Worm (Caenorhabditis elegans) whole organism, L3 larva: ENCODE results near the gene sqv-7.

Experiments used
- R02D3.7 ChIP-seq: fragments of 150-350 bp; optimal IDR thresholded peaks from 2 replicates; lab custom pipeline; 2014; ENCODE audit warnings: missing biosample characterization, missing genetic modification characterization
- ZK546.5 ChIP-seq: sonication (generic microtip); optimal IDR thresholded peaks from 2 replicates; lab custom pipeline; 2017; ENCODE audit warnings: missing biosample characterization, missing genetic modification characterization
- aly-2 ChIP-seq: fragments of 150-350 bp; optimal IDR thresholded peaks from 2 replicates; lab custom pipeline; 2014; ENCODE audit warnings: missing biosample characterization, missing genetic modification characterization
- ama-1 ChIP-seq: fragments of 150-350 bp; optimal IDR thresholded peaks from 2 replicates; lab custom pipeline; 2018
- ceh-16 ChIP-seq: sonication (generic microtip); optimal IDR thresholded peaks from 2 replicates; lab custom pipeline; 2017; ENCODE audit warnings: missing biosample characterization, missing genetic modification characterization
- ceh-28 ChIP-seq: fragments of 150-350 bp; optimal IDR thresholded peaks from 2 replicates; lab custom pipeline; 2014; ENCODE audit warnings: missing biosample characterization, missing genetic modification reagents, missing genetic modification characterization
- ceh-82 ChIP-seq: fragments of 150-350 bp; optimal IDR thresholded peaks from 2 replicates; lab custom pipeline; 2014; ENCODE audit warnings: missing biosample characterization, missing genetic modification characterization
- ceh-9 ChIP-seq: sonication (generic microtip); optimal IDR thresholded peaks from 2 replicates; lab custom pipeline; 2018; ENCODE audit warnings: missing biosample characterization, missing genetic modification characterization
- daf-12 ChIP-seq: fragments of 150-350 bp; optimal IDR thresholded peaks from 2 replicates; lab custom pipeline; 2014; ENCODE audit warnings: missing biosample characterization, missing genetic modification reagents, missing genetic modification characterization
- egl-5 ChIP-seq: fragments of 150-350 bp; optimal IDR thresholded peaks from 2 replicates; lab custom pipeline; 2017; ENCODE audit warnings: missing biosample characterization, missing genetic modification reagents, missing genetic modification characterization, inconsistent platforms
- elt-1 ChIP-seq: fragments of 150-350 bp; optimal IDR thresholded peaks from 2 replicates; lab custom pipeline; 2014; ENCODE audit warnings: missing biosample characterization, missing genetic modification characterization
- elt-2 ChIP-seq: sonication (generic microtip); optimal IDR thresholded peaks from 2 replicates; lab custom pipeline; 2016; ENCODE audit warnings: missing genetic modification reagents, mild to moderate bottlenecking, missing genetic modification characterization, missing compliant biosample characterization
- elt-3 ChIP-seq, 3 experiments: fragments of 150-350 bp in 1 of 3; sonication (generic microtip) in 2 of 3; optimal IDR thresholded peaks; 2 replicates in 2 of 3; 4 replicates in 1 of 3; lab custom pipeline; 2014 to 2017; ENCODE audit warnings: missing biosample characterization in 3 of 3, missing genetic modification characterization in 3 of 3
- eor-1 ChIP-seq, 2 experiments: fragments of 150-350 bp; optimal IDR thresholded peaks; 2 replicates each; lab custom pipeline; 2014 to 2018; ENCODE audit warnings: missing biosample characterization in 2 of 2, missing genetic modification characterization in 2 of 2
- fkh-10 ChIP-seq: sonication (generic microtip); optimal IDR thresholded peaks from 2 replicates; lab custom pipeline; 2017; ENCODE audit warnings: missing biosample characterization, missing genetic modification reagents, missing genetic modification characterization
- fkh-2 ChIP-seq: fragments of 150-350 bp; optimal IDR thresholded peaks from 2 replicates; lab custom pipeline; 2014; ENCODE audit warnings: missing biosample characterization, missing genetic modification reagents, missing genetic modification characterization
- fos-1 ChIP-seq: fragments of 150-350 bp; optimal IDR thresholded peaks from 2 replicates; lab custom pipeline; 2014; ENCODE audit warnings: missing biosample characterization, missing genetic modification characterization
- hmg-11 ChIP-seq: sonication (generic microtip); optimal IDR thresholded peaks from 2 replicates; lab custom pipeline; 2016; ENCODE audit warnings: missing genetic modification characterization, missing compliant biosample characterization
- jun-1 ChIP-seq: fragments of 150-350 bp; optimal IDR thresholded peaks from 2 replicates; lab custom pipeline; 2014; ENCODE audit warnings: missing biosample characterization, missing genetic modification reagents, missing genetic modification characterization
- lin-15B ChIP-seq: fragments of 150-350 bp; optimal IDR thresholded peaks from 2 replicates; lab custom pipeline; 2014; ENCODE audit warnings: missing biosample characterization, missing genetic modification characterization
- lsy-12 ChIP-seq: sonication (generic microtip); optimal IDR thresholded peaks from 2 replicates; lab custom pipeline; 2016; ENCODE audit warnings: mild to moderate bottlenecking, missing genetic modification characterization, missing compliant biosample characterization
- mdl-1 ChIP-seq: fragments of 150-350 bp; optimal IDR thresholded peaks from 2 replicates; lab custom pipeline; 2014; ENCODE audit warnings: missing biosample characterization, missing genetic modification characterization
- mml-1 ChIP-seq: fragments of 150-350 bp; sonication (generic microtip); optimal IDR thresholded peaks from 3 replicates; lab custom pipeline; 2014; ENCODE audit warnings: missing biosample characterization, missing genetic modification characterization
- nfya-1 ChIP-seq: sonication (generic microtip); optimal IDR thresholded peaks from 2 replicates; lab custom pipeline; 2017; ENCODE audit warnings: missing genetic modification characterization, mild to moderate bottlenecking, missing compliant biosample characterization, antibody characterized with exemption, moderate library complexity; ENCODE audit not compliant: insufficient read depth
- nhr-11 ChIP-seq: fragments of 150-350 bp; optimal IDR thresholded peaks from 2 replicates; lab custom pipeline; 2014; ENCODE audit warnings: missing biosample characterization, missing genetic modification characterization
- nhr-12 ChIP-seq: fragments of 150-350 bp; optimal IDR thresholded peaks from 2 replicates; lab custom pipeline; 2014; ENCODE audit warnings: missing biosample characterization, missing genetic modification characterization
- nhr-23 ChIP-seq: fragments of 150-350 bp; optimal IDR thresholded peaks from 2 replicates; lab custom pipeline; 2014; ENCODE audit warnings: missing biosample characterization, missing genetic modification reagents, missing genetic modification characterization
- nhr-237 ChIP-seq: fragments of 150-350 bp; optimal IDR thresholded peaks from 2 replicates; lab custom pipeline; 2014; ENCODE audit warnings: missing biosample characterization, missing genetic modification characterization
- nhr-25 ChIP-seq: sonication (generic microtip); optimal IDR thresholded peaks from 2 replicates; lab custom pipeline; 2017; ENCODE audit warnings: missing biosample characterization, missing genetic modification characterization
- nhr-28 ChIP-seq: fragments of 150-350 bp; optimal IDR thresholded peaks from 2 replicates; lab custom pipeline; 2014; ENCODE audit warnings: missing biosample characterization, missing genetic modification characterization
- nhr-43 ChIP-seq: sonication (generic microtip); optimal IDR thresholded peaks from 2 replicates; lab custom pipeline; 2016; ENCODE audit warnings: mild to moderate bottlenecking, missing genetic modification characterization, missing compliant biosample characterization; ENCODE audit not compliant: poor library complexity, severe bottlenecking
- nhr-67 ChIP-seq: fragments of 150-350 bp; optimal IDR thresholded peaks from 2 replicates; lab custom pipeline; 2014; ENCODE audit warnings: missing biosample characterization, missing genetic modification characterization
- nhr-76 ChIP-seq: fragments of 150-350 bp; sonication (generic microtip); optimal IDR thresholded peaks from 5 replicates; lab custom pipeline; 2014; ENCODE audit warnings: missing biosample characterization, missing genetic modification characterization
- pha-4 ChIP-seq: fragments of 150-350 bp; optimal IDR thresholded peaks from 2 replicates; lab custom pipeline; 2014; ENCODE audit warnings: missing biosample characterization, missing genetic modification reagents, missing genetic modification characterization
- pqm-1 ChIP-seq: fragments of 150-350 bp; optimal IDR thresholded peaks from 2 replicates; lab custom pipeline; 2017; ENCODE audit warnings: missing biosample characterization, missing genetic modification characterization, inconsistent platforms
- sea-2 ChIP-seq: fragments of 150-350 bp; sonication (generic microtip); optimal IDR thresholded peaks from 4 replicates; lab custom pipeline; 2014; ENCODE audit warnings: missing biosample characterization, missing genetic modification reagents, missing genetic modification characterization
- skn-1 ChIP-seq: fragments of 150-350 bp; optimal IDR thresholded peaks from 2 replicates; lab custom pipeline; 2014; ENCODE audit warnings: missing biosample characterization, missing genetic modification characterization
- snpc-4 ChIP-seq: fragments of 150-350 bp; optimal IDR thresholded peaks from 2 replicates; lab custom pipeline; 2014; ENCODE audit warnings: missing biosample characterization, missing genetic modification characterization
- tbx-2 ChIP-seq: sonication (generic microtip); optimal IDR thresholded peaks from 2 replicates; lab custom pipeline; 2016; ENCODE audit warnings: mild to moderate bottlenecking, missing genetic modification characterization, missing compliant biosample characterization
- unc-39 ChIP-seq: sonication (generic microtip); optimal IDR thresholded peaks from 4 replicates; lab custom pipeline; 2017; ENCODE audit warnings: missing biosample characterization, missing genetic modification characterization
- unc-62 ChIP-seq: fragments of 150-350 bp; sonication (generic microtip); optimal IDR thresholded peaks from 4 replicates; lab custom pipeline; 2014; ENCODE audit warnings: missing biosample characterization, missing genetic modification reagents, missing genetic modification characterization
- ztf-11 ChIP-seq: fragments of 150-350 bp; optimal IDR thresholded peaks from 2 replicates; lab custom pipeline; 2014; ENCODE audit warnings: missing biosample characterization, missing genetic modification characterization

Gene sqv-7

DNA sequence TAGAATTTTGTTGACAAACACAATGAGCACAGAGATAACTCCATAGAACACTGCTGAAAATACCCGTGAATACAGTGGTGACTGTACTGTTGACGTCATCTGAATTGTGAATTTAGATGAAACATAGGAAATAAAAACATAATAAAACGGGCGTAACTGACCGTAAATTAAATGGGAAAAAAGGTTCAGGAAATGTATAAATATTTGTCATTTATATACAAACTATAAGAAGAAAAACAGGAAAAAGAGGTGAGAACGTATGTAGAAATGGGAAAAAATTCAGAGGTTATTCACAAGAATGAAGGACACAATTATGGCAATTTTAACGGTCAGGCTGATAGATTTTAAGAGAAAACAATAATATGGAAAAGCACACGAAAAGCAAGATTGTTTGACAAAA is at the start of gene sqv-7:
Gene sqv-7, minus strand, starts transcription at position 101 of the 400 bp plus-strand sequence.
- TF ChIP-seq nfya-1 (tag; lab: Kevin White, UChicago) (no peak), unc-62 (GFP tag; lab: Kevin White, UChicago) (no peak), nhr-67 (tag; lab: Kevin White, UChicago) (no peak), lin-15B (tag; lab: Kevin White, UChicago) (no peak), nhr-43 (tag; lab: Kevin White, UChicago) (no peak), unc-39 (no peak), nhr-23 (tag; lab: Kevin White, UChicago) (no peak), nhr-28 (tag; lab: Kevin White, UChicago) (no peak), tbx-2 (tag; lab: Kevin White, UChicago) (no peak), nhr-237 (tag; lab: Kevin White, UChicago) (no peak), ceh-9 (tag; lab: Kevin White, UChicago) (no peak), pqm-1 (tag; lab: Kevin White, UChicago) (no peak), pha-4 (no peak), fkh-10 (GFP tag; lab: Kevin White, UChicago) (no peak), elt-2 (tag; lab: Kevin White, UChicago) (no peak), egl-5 (tag; lab: Kevin White, UChicago) (no peak), skn-1 (no peak), elt-3 (tag; optimal IDR thresholded peaks at IDR 0.05; lab: Kevin White, UChicago) (no peak)
- TF ChIP-seq, all 47 proteins: peak for 0

DNA sequence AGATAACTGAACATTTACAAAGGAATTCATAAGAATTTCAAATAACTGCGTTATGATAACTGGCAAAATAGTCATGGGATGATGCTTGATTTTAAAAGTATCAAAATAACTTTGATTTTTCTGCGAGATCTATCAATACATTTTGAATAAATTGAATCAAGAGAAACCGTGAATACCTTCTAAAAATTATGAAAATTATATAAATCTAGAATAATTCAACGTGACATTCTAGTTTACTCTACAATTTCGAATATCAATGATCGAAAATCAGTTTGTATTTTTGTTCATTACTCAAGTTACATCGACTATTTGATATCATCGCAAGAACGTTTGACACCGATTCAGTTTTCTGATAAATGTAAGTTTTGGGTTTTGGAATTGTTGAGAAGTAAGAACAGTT is 49.2 kb upstream of the sqv-7 start, which contains the start of gene acs-6:
Gene acs-6, plus strand, starts transcription at position 301 of the 400 bp plus-strand sequence.
- TF ChIP-seq ceh-28 (no peak), snpc-4 (no peak), pha-4 (no peak), tbx-2 (tag; lab: Kevin White, UChicago) (no peak), mml-1 (tag; lab: Kevin White, UChicago) (no peak), nhr-43 (tag; lab: Kevin White, UChicago) (no peak), daf-12 (tag; lab: Kevin White, UChicago) (no peak), ama-1 (lab: Kevin White, UChicago) (no peak), sea-2 (GFP tag; lab: Kevin White, UChicago) (no peak), lsy-12 (tag; lab: Kevin White, UChicago) (no peak)
- TF ChIP-seq, all 47 proteins: peak for 0

DNA sequence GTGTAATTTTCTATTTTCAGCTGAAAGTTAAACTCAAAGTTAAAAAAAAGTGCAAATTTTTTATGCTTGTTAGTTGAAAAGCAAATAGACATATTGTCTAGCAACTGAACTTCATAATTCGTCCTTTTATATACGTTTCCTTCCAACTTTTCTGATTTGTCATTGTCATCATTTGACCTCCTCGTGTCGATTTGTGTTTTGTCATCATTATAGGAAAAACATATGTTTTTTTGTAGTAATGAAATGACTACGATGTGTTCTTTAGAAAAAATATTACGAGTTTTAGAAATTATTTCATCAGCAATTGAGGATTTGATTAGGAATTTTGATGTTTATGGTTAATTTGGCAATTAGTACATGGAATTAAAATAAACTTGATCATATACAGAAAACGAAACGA is 48.3 kb upstream of the sqv-7 start:
- TF ChIP-seq R02D3.7 = no peak
- no peak for TF ChIP-seq pqm-1 (tag; lab: Kevin White, UChicago)
- no peak for TF ChIP-seq mdl-1
- no peak for TF ChIP-seq lin-15B (tag; lab: Kevin White, UChicago)
- TF ChIP-seq skn-1 = peak; percentile 88

DNA sequence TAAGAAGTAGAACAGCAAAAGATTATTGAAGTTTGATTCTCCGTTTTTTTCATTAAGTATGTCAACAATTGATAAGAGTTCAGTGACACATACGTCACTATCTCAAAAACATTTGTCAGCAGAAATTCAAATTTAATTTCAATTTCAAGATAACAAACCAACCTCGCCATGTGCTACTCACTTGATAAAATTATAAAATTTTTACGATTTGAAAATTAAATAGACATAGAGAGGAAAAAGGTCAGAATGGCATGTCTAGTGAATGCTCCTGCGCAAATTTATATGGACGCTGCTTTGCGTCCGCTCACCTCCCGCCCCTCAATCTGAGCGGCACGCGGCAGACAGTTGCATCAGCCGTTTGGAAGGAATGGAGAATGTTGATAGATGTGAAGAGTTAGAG is 47.7 kb upstream of the sqv-7 start:
- no peak for TF ChIP-seq egl-5 (tag; lab: Kevin White, UChicago)
- TF ChIP-seq fos-1 (tag; lab: Kevin White, UChicago) = no peak
- TF ChIP-seq nhr-23 (tag; lab: Kevin White, UChicago) = no peak
- TF ChIP-seq nfya-1 (tag; lab: Kevin White, UChicago) = peak; percentile 7
- no peak for TF ChIP-seq ceh-9 (tag; lab: Kevin White, UChicago)
- no peak for TF ChIP-seq sea-2 (GFP tag; lab: Kevin White, UChicago)
- no peak for TF ChIP-seq elt-3 (tag; optimal IDR thresholded peaks at IDR 0.05; lab: Kevin White, UChicago)
- TF ChIP-seq pqm-1 (tag; lab: Kevin White, UChicago) = peak; percentile 93
- no peak for TF ChIP-seq ceh-16 (tag; lab: Kevin White, UChicago)
- no peak for TF ChIP-seq nhr-25 (tag; lab: Kevin White, UChicago)
- no peak for TF ChIP-seq ZK546.5 (tag; lab: Kevin White, UChicago)
- TF ChIP-seq tbx-2 (tag; lab: Kevin White, UChicago) = no peak
- no peak for TF ChIP-seq hmg-11 (tag; lab: Kevin White, UChicago)
- TF ChIP-seq fkh-2 (tag; lab: Kevin White, UChicago) = no peak
- no peak for TF ChIP-seq unc-39
- TF ChIP-seq pha-4 = peak; percentile 64
- peak; percentile 16 for TF ChIP-seq nhr-11 (tag; lab: Kevin White, UChicago)
- no peak for TF ChIP-seq eor-1 (tag; optimal IDR thresholded peaks at IDR 0.05; lab: Kevin White, UChicago)
- TF ChIP-seq nhr-43 (tag; lab: Kevin White, UChicago) = no peak
- TF ChIP-seq elt-1 (tag; lab: Kevin White, UChicago) = no peak
- TF ChIP-seq nhr-67 (tag; lab: Kevin White, UChicago) = no peak
- TF ChIP-seq ceh-82 (tag; lab: Kevin White, UChicago) = no peak
- TF ChIP-seq mml-1 (tag; lab: Kevin White, UChicago) = no peak
- TF ChIP-seq nhr-76 (tag; lab: Kevin White, UChicago) = no peak
- peak; percentile 96 for TF ChIP-seq elt-2 (tag; lab: Kevin White, UChicago)
- TF ChIP-seq skn-1 = peak; percentile 82
- no peak for TF ChIP-seq R02D3.7
- TF ChIP-seq nhr-12 (tag; lab: Kevin White, UChicago) = no peak
- TF ChIP-seq ztf-11 (tag; lab: Kevin White, UChicago) = no peak
- TF ChIP-seq daf-12 (tag; lab: Kevin White, UChicago) = no peak
- peak; percentile 23 for TF ChIP-seq jun-1 (tag; lab: Kevin White, UChicago)
- no peak for TF ChIP-seq aly-2 (tag; lab: Kevin White, UChicago)
- peak; percentile 10 for TF ChIP-seq mdl-1
- no peak for TF ChIP-seq ama-1 (lab: Kevin White, UChicago)
